Worm (Caenorhabditis elegans): ENCODE results near the gene sph-1.

sph-1 gene

DNA sequence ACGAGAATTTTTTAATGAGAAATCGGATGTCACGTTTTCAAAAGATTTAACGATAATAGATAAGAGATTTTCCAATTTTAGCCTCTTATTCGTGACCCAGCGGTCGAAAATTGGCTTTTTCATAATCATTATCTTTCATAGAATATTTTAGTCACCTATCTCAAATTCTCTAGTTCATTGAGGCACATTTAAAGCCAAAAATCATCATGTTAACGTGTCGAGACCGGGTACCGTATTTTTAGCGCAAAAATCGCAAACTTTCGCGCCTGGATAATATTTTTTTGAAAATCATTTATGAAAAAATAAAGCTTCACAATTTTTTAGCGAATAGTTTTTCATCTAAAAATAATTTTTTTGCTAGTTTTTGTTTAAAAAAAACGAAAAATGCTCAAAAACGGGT lies 32.6 kb upstream of the sph-1 start, which contains the start of gene B0218.7:
Gene B0218.7 (minus strand): TSS at position 101 of the 400 bp plus-strand sequence.
- TF ChIP-seq ref-1 (GFP tag; conservative IDR thresholded peaks at IDR 0.05) (no peak), klf-2 (GFP tag; conservative IDR thresholded peaks at IDR 0.05) (no peak), T22C8.4 (GFP tag; IDR thresholded peaks at IDR 0.05) (no peak), tab-1 (GFP tag; IDR thresholded peaks at IDR 0.05) (no peak), ztf-23 (GFP tag; IDR thresholded peaks at IDR 0.05) (no peak), med-1 (GFP tag; optimal IDR thresholded peaks at IDR 0.05; ENCODE audit: insufficient read depth) (no peak), cog-1 (tag; optimal IDR thresholded peaks at IDR 0.05) (no peak)

DNA sequence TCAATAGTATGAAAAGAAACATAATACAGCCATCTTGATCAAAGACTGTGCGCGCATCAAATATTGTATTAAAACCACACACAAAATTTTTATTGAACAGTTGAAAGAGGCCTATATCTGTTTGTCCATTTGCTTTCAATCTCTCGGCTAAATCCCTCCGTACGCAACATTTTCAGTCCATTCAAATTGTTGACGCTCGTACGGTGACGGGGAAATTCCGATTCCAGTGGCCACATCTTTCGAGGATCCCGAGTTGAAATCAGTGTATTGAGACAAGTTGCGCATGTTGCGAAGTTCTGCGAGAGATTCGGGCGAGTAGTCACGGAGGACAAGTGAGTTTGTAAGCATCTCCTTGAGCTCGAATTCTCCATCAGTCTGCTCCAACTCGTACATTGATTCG lies 31.2 kb upstream of the sph-1 start:
- TF ChIP-seq flt-1 (GFP tag; IDR thresholded peaks at IDR 0.05) (no peak), cog-1 (tag; optimal IDR thresholded peaks at IDR 0.05) (no peak), ztf-23 (GFP tag; IDR thresholded peaks at IDR 0.05) (no peak), ztf-29 (GFP tag; IDR thresholded peaks at IDR 0.05) (no peak), ref-1 (GFP tag; conservative IDR thresholded peaks at IDR 0.05) (no peak)

DNA sequence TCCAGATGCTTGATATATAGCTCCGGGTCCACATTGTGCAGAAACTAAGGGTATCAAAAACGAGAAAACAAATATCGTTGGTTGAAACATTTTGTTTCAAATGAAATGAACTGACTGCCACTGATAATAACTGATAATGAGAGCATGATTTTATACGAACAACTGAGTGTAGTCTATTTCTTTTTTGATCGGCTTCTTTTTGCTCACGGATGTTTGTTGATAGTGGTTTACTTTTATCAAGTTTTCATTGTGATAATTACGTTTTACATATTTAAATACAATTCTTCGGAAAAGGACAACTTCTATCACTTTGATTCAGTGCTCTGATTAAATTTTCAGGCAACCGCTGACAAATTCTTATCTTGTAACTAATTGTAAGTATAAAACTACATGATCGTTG lies 30.3 kb upstream of the sph-1 start, which contains the start of gene clec-51:
Gene clec-51 (minus strand): TSS at position 114 of the 400 bp plus-strand sequence.
- TF ChIP-seq klf-2 (GFP tag; conservative IDR thresholded peaks at IDR 0.05): no peak
- TF ChIP-seq med-1 (GFP tag; optimal IDR thresholded peaks at IDR 0.05; ENCODE audit: insufficient read depth): no peak
- no peak for TF ChIP-seq cog-1 (tag; optimal IDR thresholded peaks at IDR 0.05)
- TF ChIP-seq ztf-29 (GFP tag; IDR thresholded peaks at IDR 0.05): no peak
- TF ChIP-seq tab-1 (GFP tag; IDR thresholded peaks at IDR 0.05): no peak
- no peak for TF ChIP-seq ref-1 (GFP tag; conservative IDR thresholded peaks at IDR 0.05)
- no peak for TF ChIP-seq flt-1 (GFP tag; IDR thresholded peaks at IDR 0.05)

DNA sequence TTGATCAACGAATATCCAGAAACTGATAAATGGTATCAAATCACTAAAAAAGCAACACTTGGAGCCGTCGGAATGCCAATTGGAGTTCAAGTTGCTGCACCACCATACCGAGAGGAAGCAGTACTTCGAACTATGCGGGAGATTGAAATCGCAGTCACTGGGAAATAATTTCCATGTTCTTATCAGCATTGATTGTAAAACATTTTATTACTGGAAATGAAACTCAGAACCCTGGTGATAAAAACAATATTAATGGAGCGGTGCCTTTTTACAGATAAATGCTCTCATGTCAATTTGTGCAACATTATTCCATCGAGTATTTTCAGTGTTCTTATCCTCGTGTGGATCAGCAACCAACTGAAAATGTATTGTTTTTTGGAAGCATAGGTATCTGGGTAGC lies 28.4 kb upstream of the sph-1 start:
- TF ChIP-seq med-1 (GFP tag; optimal IDR thresholded peaks at IDR 0.05; ENCODE audit: insufficient read depth) (no peak), ztf-29 (GFP tag; IDR thresholded peaks at IDR 0.05) (no peak), flt-1 (GFP tag; IDR thresholded peaks at IDR 0.05) (no peak), T22C8.4 (GFP tag; IDR thresholded peaks at IDR 0.05) (no peak), ref-1 (GFP tag; conservative IDR thresholded peaks at IDR 0.05) (no peak), cog-1 (tag; optimal IDR thresholded peaks at IDR 0.05) (no peak), klf-2 (GFP tag; conservative IDR thresholded peaks at IDR 0.05) (no peak), ztf-23 (GFP tag; IDR thresholded peaks at IDR 0.05) (no peak), tab-1 (GFP tag; IDR thresholded peaks at IDR 0.05) (no peak)

DNA sequence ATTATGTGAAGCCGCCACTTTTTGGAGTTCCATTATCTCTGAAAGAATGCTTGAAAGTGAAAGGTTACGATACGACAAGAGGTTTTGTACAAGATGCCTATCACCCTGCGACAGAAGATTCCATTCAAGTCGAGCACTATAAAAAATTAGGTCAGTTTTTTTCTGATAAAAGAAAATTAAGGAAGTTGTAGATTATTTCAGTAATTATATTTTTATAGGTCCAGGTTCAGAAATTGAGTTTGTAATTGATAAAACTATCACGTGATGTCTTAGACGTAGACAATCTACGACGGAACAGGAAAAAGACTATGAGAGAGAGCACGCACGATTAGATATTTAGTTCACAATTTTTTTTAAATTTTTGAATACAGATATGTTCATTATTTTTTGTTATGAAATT lies 26.6 kb upstream of the sph-1 start:
- TF ChIP-seq ztf-23 (GFP tag; IDR thresholded peaks at IDR 0.05) (no peak), ref-1 (GFP tag; conservative IDR thresholded peaks at IDR 0.05) (no peak)

DNA sequence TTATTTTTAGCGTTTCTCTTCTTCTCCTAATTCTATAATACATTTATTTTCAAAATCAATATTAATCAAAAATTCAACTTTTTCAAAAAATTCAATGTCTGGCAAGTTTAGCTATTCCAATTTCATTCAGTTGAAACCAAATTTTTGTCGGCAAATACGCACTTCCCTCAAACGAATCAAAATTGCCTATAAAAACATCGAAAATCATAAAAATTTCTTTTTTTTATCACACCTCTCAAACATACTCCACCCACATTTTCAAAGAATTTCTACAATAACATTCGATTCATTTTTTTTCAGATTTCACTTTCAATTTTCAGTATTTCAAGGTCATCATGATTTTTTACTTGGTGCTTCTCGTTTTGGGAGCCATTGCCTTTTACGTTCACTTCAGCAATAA lies 25.7 kb upstream of the sph-1 start, which contains the start of gene faah-1:
Gene faah-1 (plus strand): TSS at position 301 of the 400 bp plus-strand sequence.
- TF ChIP-seq klf-2 (GFP tag; conservative IDR thresholded peaks at IDR 0.05) (no peak), ztf-23 (GFP tag; IDR thresholded peaks at IDR 0.05) (no peak), ztf-29 (GFP tag; IDR thresholded peaks at IDR 0.05) (no peak), cog-1 (tag; optimal IDR thresholded peaks at IDR 0.05) (no peak), med-1 (GFP tag; optimal IDR thresholded peaks at IDR 0.05; ENCODE audit: insufficient read depth) (no peak), ref-1 (GFP tag; conservative IDR thresholded peaks at IDR 0.05) (no peak), flt-1 (GFP tag; IDR thresholded peaks at IDR 0.05) (no peak)

DNA sequence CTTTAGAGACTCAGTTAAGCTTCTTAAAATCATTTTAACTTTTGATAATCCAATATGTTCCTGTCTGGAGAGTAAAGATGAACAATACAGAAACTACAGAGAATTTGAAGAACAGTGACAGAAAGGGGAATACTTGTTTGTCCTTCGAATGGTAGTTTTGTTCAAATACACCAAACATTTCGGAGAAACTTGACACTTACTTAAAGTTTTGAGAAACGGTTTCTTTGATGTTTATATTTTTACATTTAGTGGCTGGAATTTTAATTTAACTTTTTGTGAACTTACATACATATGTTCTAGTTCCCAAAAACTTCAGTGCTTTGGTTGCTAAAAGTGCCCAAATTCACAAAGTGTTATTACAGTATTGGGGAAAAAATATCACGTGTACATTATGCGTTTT lies 23.8 kb upstream of the sph-1 start, which contains the start of gene B0218.5:
Gene B0218.5 (minus strand): TSS at position 101 of the 400 bp plus-strand sequence.
- TF ChIP-seq ztf-23 (GFP tag; IDR thresholded peaks at IDR 0.05) (no peak), tab-1 (GFP tag; IDR thresholded peaks at IDR 0.05) (no peak), ztf-29 (GFP tag; IDR thresholded peaks at IDR 0.05) (no peak), T22C8.4 (GFP tag; IDR thresholded peaks at IDR 0.05) (no peak), ref-1 (GFP tag; conservative IDR thresholded peaks at IDR 0.05) (no peak), klf-2 (GFP tag; conservative IDR thresholded peaks at IDR 0.05) (no peak), cog-1 (tag; optimal IDR thresholded peaks at IDR 0.05) (no peak)

DNA sequence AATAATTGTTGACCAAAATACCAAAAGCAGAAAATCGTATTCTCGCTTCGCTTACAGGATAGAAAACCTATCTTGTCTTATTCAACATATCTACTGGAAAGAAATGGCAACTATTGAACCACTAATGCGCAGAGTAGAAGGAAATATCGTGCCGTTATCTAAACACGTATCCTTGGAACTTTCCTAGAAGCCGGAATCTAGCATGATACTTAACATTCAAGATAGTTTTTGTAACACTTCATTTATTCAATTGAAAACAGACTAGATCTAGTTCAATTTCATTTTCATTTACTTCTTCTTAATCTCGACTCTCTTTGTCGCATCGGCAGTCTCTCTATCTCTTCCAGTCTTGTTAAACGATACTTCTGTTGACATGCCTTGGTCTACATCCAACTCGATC lies 21.6 kb upstream of the sph-1 start:
- TF ChIP-seq flt-1 (GFP tag; IDR thresholded peaks at IDR 0.05): no peak
- no peak for TF ChIP-seq klf-2 (GFP tag; conservative IDR thresholded peaks at IDR 0.05)
- TF ChIP-seq ztf-23 (GFP tag; IDR thresholded peaks at IDR 0.05): no peak
- TF ChIP-seq cog-1 (tag; optimal IDR thresholded peaks at IDR 0.05): no peak
- no peak for TF ChIP-seq ztf-29 (GFP tag; IDR thresholded peaks at IDR 0.05)
- no peak for TF ChIP-seq T22C8.4 (GFP tag; IDR thresholded peaks at IDR 0.05)
- TF ChIP-seq ref-1 (GFP tag; conservative IDR thresholded peaks at IDR 0.05): no peak

DNA sequence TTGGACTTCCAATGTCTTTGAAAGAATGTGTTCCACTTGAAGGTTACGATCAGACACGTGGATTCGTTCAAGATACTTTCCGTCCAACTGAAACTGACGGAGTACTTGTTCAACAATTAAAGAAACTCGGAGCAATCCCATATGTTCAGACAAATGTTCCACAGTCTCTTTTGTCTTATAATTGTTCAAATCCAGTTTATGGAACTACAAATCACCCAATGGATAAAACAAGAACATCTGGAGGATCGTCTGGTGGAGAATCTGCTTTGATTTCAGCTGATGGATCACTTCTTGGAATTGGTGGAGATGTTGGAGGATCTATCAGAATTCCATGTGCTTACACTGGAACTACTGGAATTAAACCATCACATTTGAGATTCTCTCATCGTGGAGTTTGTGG lies 19.8 kb upstream of the sph-1 start:
- TF ChIP-seq ztf-29 (GFP tag; IDR thresholded peaks at IDR 0.05): no peak
- no peak for TF ChIP-seq flt-1 (GFP tag; IDR thresholded peaks at IDR 0.05)
- TF ChIP-seq ztf-23 (GFP tag; IDR thresholded peaks at IDR 0.05): no peak
- TF ChIP-seq cog-1 (tag; optimal IDR thresholded peaks at IDR 0.05): no peak
- no peak for TF ChIP-seq ref-1 (GFP tag; conservative IDR thresholded peaks at IDR 0.05)
- no peak for TF ChIP-seq T22C8.4 (GFP tag; IDR thresholded peaks at IDR 0.05)
- no peak for TF ChIP-seq klf-2 (GFP tag; conservative IDR thresholded peaks at IDR 0.05)
- TF ChIP-seq med-1 (GFP tag; optimal IDR thresholded peaks at IDR 0.05; ENCODE audit: insufficient read depth): no peak
- no peak for TF ChIP-seq tab-1 (GFP tag; IDR thresholded peaks at IDR 0.05)

DNA sequence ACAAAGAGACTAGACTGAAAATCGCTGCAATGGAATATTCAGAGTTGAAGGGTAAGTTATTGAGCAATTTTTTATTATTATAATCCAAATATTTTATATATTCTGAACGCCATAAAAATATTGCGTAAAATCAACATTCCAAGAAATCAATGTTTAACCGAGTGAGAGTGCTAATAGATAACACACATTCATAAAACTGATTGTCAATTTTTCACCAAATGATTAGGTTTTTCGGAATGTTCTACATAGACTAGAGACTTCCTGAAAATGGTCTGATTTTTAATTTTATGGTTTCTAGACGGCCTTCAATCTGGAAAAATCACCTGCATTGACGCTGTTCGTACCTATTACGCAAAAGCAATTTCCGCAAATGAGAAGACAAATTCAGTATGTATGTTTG lies 19.3 kb upstream of the sph-1 start:
- TF ChIP-seq flt-1 (GFP tag; IDR thresholded peaks at IDR 0.05): no peak

DNA sequence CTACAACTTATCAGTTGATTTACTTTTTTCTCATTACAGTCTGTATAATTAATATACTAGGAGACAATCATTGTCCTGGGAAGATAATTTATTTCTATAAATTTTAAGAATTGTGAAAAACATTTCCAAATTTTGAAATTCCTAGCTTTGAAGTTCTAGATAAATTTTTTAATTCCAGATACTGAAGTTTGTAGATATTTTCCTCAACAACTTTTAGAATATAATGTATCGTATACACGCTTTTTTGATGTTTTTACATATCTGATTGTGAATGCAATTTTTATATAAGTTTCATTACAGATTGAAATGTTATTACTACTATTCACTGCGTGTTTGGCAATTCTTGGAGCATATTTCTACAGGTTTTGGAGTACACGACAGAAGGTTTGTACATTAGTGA lies 18.8 kb upstream of the sph-1 start, which contains the start of gene faah-2:
Gene faah-2 (plus strand): TSS at position 301 of the 400 bp plus-strand sequence.
- TF ChIP-seq med-1 (GFP tag; optimal IDR thresholded peaks at IDR 0.05; ENCODE audit: insufficient read depth) (no peak), ref-1 (GFP tag; conservative IDR thresholded peaks at IDR 0.05) (no peak), flt-1 (GFP tag; IDR thresholded peaks at IDR 0.05) (no peak), ztf-23 (GFP tag; IDR thresholded peaks at IDR 0.05) (no peak), T22C8.4 (GFP tag; IDR thresholded peaks at IDR 0.05) (no peak), klf-2 (GFP tag; conservative IDR thresholded peaks at IDR 0.05) (no peak), cog-1 (tag; optimal IDR thresholded peaks at IDR 0.05) (no peak), ztf-29 (GFP tag; IDR thresholded peaks at IDR 0.05) (no peak), tab-1 (GFP tag; IDR thresholded peaks at IDR 0.05) (no peak)
